Worm (Caenorhabditis elegans) whole organism, L1 larva: ENCODE data around the gene F47E1.2.
A peak's percentile ranks its signal among the peaks of the same experiment; 100 is the strongest.

ENCODE experiments used
- C04F5.9 ChIP-seq: sonication (generic microtip); optimal IDR thresholded peaks from 2 replicates; lab custom pipeline; 2016; ENCODE audit warnings: missing genetic modification characterization, missing compliant biosample characterization
- C16A3.4 ChIP-seq: fragments of 150-350 bp; optimal IDR thresholded peaks from 2 replicates; lab custom pipeline; 2014; ENCODE audit warnings: missing biosample characterization, missing genetic modification characterization
- F16B12.6 ChIP-seq: fragments of 150-350 bp; optimal IDR thresholded peaks from 2 replicates; lab custom pipeline; 2014; ENCODE audit warnings: missing biosample characterization, missing genetic modification characterization
- Y116A8C.19 ChIP-seq: sonication (generic microtip); optimal IDR thresholded peaks from 2 replicates; lab custom pipeline; 2016; ENCODE audit warnings: missing compliant biosample characterization, missing genetic modification characterization, borderline replicate concordance
- aly-2 ChIP-seq: fragments of 150-350 bp; optimal IDR thresholded peaks from 2 replicates; lab custom pipeline; 2014; ENCODE audit warnings: missing biosample characterization, missing genetic modification characterization
- blmp-1 ChIP-seq: fragments of 150-350 bp; optimal IDR thresholded peaks from 2 replicates; lab custom pipeline; 2014; ENCODE audit warnings: missing biosample characterization, missing genetic modification characterization
- ceh-63 ChIP-seq: fragments of 200-800 bp; sonication (Bioruptor generic); optimal IDR thresholded peaks from 2 replicates; lab custom pipeline; 2018; ENCODE audit warnings: mild to moderate bottlenecking, missing genetic modification characterization, missing compliant biosample characterization
- ceh-82 ChIP-seq, 3 experiments: fragments of 150-350 bp in 1 of 3; sonication (generic microtip) in 2 of 3; optimal IDR thresholded peaks; 2 replicates each; lab custom pipeline; 2014 to 2017; ENCODE audit warnings: missing biosample characterization in 3 of 3, missing genetic modification characterization in 3 of 3
- ceh-88 ChIP-seq: fragments of 200-800 bp; sonication (Bioruptor generic); IDR thresholded peaks from 2 replicates; pipeline ENCODE4 v1.3.6; 2022; ENCODE audit warnings: missing genetic modification characterization, missing compliant biosample characterization
- ceh-90 ChIP-seq: sonication (generic microtip); optimal IDR thresholded peaks from 2 replicates; lab custom pipeline; 2016; ENCODE audit warnings: missing genetic modification characterization, missing compliant biosample characterization
- ces-1 ChIP-seq: fragments of 150-350 bp; optimal IDR thresholded peaks from 2 replicates; lab custom pipeline; 2014; ENCODE audit warnings: missing biosample characterization, missing genetic modification reagents, missing genetic modification characterization
- dpl-1 ChIP-seq, 3 experiments: fragments of 150-350 bp in 2 of 3; sonication (generic microtip) in 1 of 3; optimal IDR thresholded peaks; 2 replicates each; lab custom pipeline; 2014 to 2017; ENCODE audit warnings: missing biosample characterization in 3 of 3, missing genetic modification characterization in 3 of 3, missing genetic modification reagents in 3 of 3
- egl-13 ChIP-seq: sonication (generic microtip); optimal IDR thresholded peaks from 2 replicates; lab custom pipeline; 2016; ENCODE audit warnings: missing genotype, missing genetic modification reagents, missing genetic modification characterization, missing compliant biosample characterization
- egl-27 ChIP-seq, 2 experiments: fragments of 150-350 bp in 1 of 2; sonication (generic microtip); optimal IDR thresholded peaks; 3 replicates each; lab custom pipeline; 2017 to 2018; ENCODE audit warnings: missing biosample characterization in 2 of 2, missing genetic modification characterization in 2 of 2, missing genetic modification reagents in 2 of 2
- elt-2 ChIP-seq: sonication (generic microtip); optimal IDR thresholded peaks from 2 replicates; lab custom pipeline; 2016; ENCODE audit warnings: missing genetic modification characterization, mild to moderate bottlenecking, inconsistent platforms, missing compliant biosample characterization, missing genetic modification reagents
- elt-3 ChIP-seq, 6 experiments: fragments of 150-350 bp in 1 of 6; sonication (generic microtip); optimal IDR thresholded peaks; 2 replicates each; lab custom pipeline; 2017 to 2018; ENCODE audit warnings: missing biosample characterization in 6 of 6, missing genetic modification characterization in 6 of 6, inconsistent platforms in 1 of 6
- fkh-10 ChIP-seq: sonication (generic microtip); optimal IDR thresholded peaks from 2 replicates; lab custom pipeline; 2017; ENCODE audit warnings: missing biosample characterization, missing genetic modification reagents, missing genetic modification characterization
- fkh-4 ChIP-seq: sonication (generic microtip); optimal IDR thresholded peaks from 2 replicates; lab custom pipeline; 2016; ENCODE audit warnings: missing compliant biosample characterization, missing genetic modification characterization, borderline replicate concordance
- fkh-8 ChIP-seq: sonication (generic microtip); optimal IDR thresholded peaks from 2 replicates; lab custom pipeline; 2016; ENCODE audit warnings: mild to moderate bottlenecking, missing genetic modification characterization, missing compliant biosample characterization
- grh-1 ChIP-seq: fragments of 200-800 bp; sonication (Bioruptor generic); IDR thresholded peaks from 2 replicates; pipeline ENCODE4 v1.3.6; 2022; ENCODE audit warnings: missing genetic modification reagents, missing genetic modification characterization, missing compliant biosample characterization
- hlh-17 ChIP-seq: fragments of 200-800 bp; sonication (Bioruptor generic); optimal IDR thresholded peaks from 2 replicates; lab custom pipeline; 2018; ENCODE audit warnings: missing genetic modification characterization, mild to moderate bottlenecking, missing compliant biosample characterization, moderate library complexity, borderline replicate concordance
- hpl-2 ChIP-seq: fragments of 150-350 bp; optimal IDR thresholded peaks from 2 replicates; lab custom pipeline; 2014; ENCODE audit warnings: missing biosample characterization, missing genetic modification reagents, missing genetic modification characterization
- irx-1 ChIP-seq: sonication (generic microtip); optimal IDR thresholded peaks from 2 replicates; lab custom pipeline; 2016; ENCODE audit warnings: missing genetic modification characterization, missing compliant biosample characterization
- isw-1 ChIP-seq: fragments of 200-800 bp; sonication (Bioruptor generic); IDR thresholded peaks from 2 replicates; pipeline ENCODE4 v1.3.6; 2022; ENCODE audit warnings: missing genetic modification characterization, missing compliant biosample characterization
- lin-14 ChIP-seq: fragments of 200-800 bp; sonication (Bioruptor generic); optimal IDR thresholded peaks from 2 replicates; lab custom pipeline; 2018; ENCODE audit warnings: mild to moderate bottlenecking, missing genetic modification characterization, moderate library complexity, missing compliant biosample characterization
- lin-35 ChIP-seq, 2 experiments: fragments of 150-350 bp; optimal IDR thresholded peaks; 2 replicates each; lab custom pipeline; 2014; ENCODE audit warnings: missing biosample characterization in 2 of 2, missing genetic modification characterization in 2 of 2, missing genetic modification reagents in 2 of 2
- lsy-2 ChIP-seq, 2 experiments: fragments of 150-350 bp; optimal IDR thresholded peaks; 2 replicates each; lab custom pipeline; 2014; ENCODE audit warnings: missing biosample characterization in 2 of 2, missing genetic modification characterization in 2 of 2
- nhr-11 ChIP-seq: fragments of 150-350 bp; optimal IDR thresholded peaks from 2 replicates; lab custom pipeline; 2014; ENCODE audit warnings: missing biosample characterization, missing genetic modification characterization
- nhr-12 ChIP-seq: sonication (generic microtip); optimal IDR thresholded peaks from 2 replicates; lab custom pipeline; 2017; ENCODE audit warnings: missing biosample characterization, missing genetic modification characterization
- nhr-19 ChIP-seq: fragments of 200-800 bp; sonication (Bioruptor generic); conservative IDR thresholded peaks from 2 replicates; pipeline ENCODE4 v1.3.6; 2022; ENCODE audit warnings: missing genetic modification characterization, missing compliant biosample characterization
- nhr-20 ChIP-seq: sonication (generic microtip); optimal IDR thresholded peaks from 2 replicates; lab custom pipeline; 2016; ENCODE audit warnings: mild to moderate bottlenecking, missing genetic modification characterization, missing compliant biosample characterization
- nhr-237 ChIP-seq: fragments of 150-350 bp; optimal IDR thresholded peaks from 2 replicates; lab custom pipeline; 2014; ENCODE audit warnings: missing biosample characterization, missing genetic modification characterization
- nhr-47 ChIP-seq: sonication (generic microtip); optimal IDR thresholded peaks from 2 replicates; lab custom pipeline; 2016; ENCODE audit warnings: mild to moderate bottlenecking, missing genetic modification characterization, moderate library complexity, missing compliant biosample characterization
- nhr-71 ChIP-seq: sonication (generic microtip); optimal IDR thresholded peaks from 2 replicates; lab custom pipeline; 2016; ENCODE audit warnings: mild to moderate bottlenecking, missing genetic modification characterization, moderate library complexity, missing compliant biosample characterization
- nhr-76 ChIP-seq: sonication (generic microtip); optimal IDR thresholded peaks from 2 replicates; lab custom pipeline; 2017; ENCODE audit warnings: missing biosample characterization, missing genetic modification characterization
- nhr-84 ChIP-seq: sonication (generic microtip); optimal IDR thresholded peaks from 2 replicates; lab custom pipeline; 2017; ENCODE audit warnings: missing biosample characterization, missing genetic modification characterization
- rnt-1 ChIP-seq: sonication (generic microtip); optimal IDR thresholded peaks from 2 replicates; lab custom pipeline; 2016; ENCODE audit warnings: mild to moderate bottlenecking, missing genetic modification characterization, moderate library complexity, missing compliant biosample characterization
- skn-1 ChIP-seq: fragments of 150-350 bp; optimal IDR thresholded peaks from 2 replicates; lab custom pipeline; 2014; ENCODE audit warnings: missing biosample characterization, missing genetic modification characterization
- snpc-4 ChIP-seq: fragments of 150-350 bp; optimal IDR thresholded peaks from 2 replicates; lab custom pipeline; 2014; ENCODE audit warnings: missing biosample characterization, missing genetic modification characterization
- sptf-1 ChIP-seq: fragments of 150-350 bp; optimal IDR thresholded peaks from 2 replicates; lab custom pipeline; 2014; ENCODE audit warnings: missing biosample characterization, missing genetic modification characterization
- swsn-7 ChIP-seq: sonication (generic microtip); optimal IDR thresholded peaks from 2 replicates; lab custom pipeline; 2016; ENCODE audit warnings: missing genetic modification characterization, missing compliant biosample characterization
- tbx-2 ChIP-seq: sonication (generic microtip); optimal IDR thresholded peaks from 2 replicates; lab custom pipeline; 2016; ENCODE audit warnings: missing genetic modification characterization, missing compliant biosample characterization
- tlp-1 ChIP-seq: fragments of 150-350 bp; optimal IDR thresholded peaks from 2 replicates; lab custom pipeline; 2014; ENCODE audit warnings: missing biosample characterization, missing genetic modification characterization
- unc-62 ChIP-seq: fragments of 150-350 bp; optimal IDR thresholded peaks from 2 replicates; lab custom pipeline; 2014; ENCODE audit warnings: missing biosample characterization, missing genetic modification reagents, missing genetic modification characterization
- unc-86 ChIP-seq: sonication (generic microtip); optimal IDR thresholded peaks from 2 replicates; lab custom pipeline; 2016; ENCODE audit warnings: missing genetic modification characterization, missing compliant biosample characterization
- unc-98 ChIP-seq: fragments of 200-800 bp; sonication (Bioruptor generic); IDR thresholded peaks from 2 replicates; pipeline ENCODE4 v1.3.6; 2022; ENCODE audit warnings: missing genetic modification characterization, missing compliant biosample characterization
- vab-15 ChIP-seq: sonication (generic microtip); optimal IDR thresholded peaks from 2 replicates; lab custom pipeline; 2017; ENCODE audit warnings: missing genotype, mild to moderate bottlenecking, missing genetic modification characterization, missing compliant biosample characterization
- zip-4 ChIP-seq: fragments of 200-800 bp; sonication (Bioruptor generic); optimal IDR thresholded peaks from 2 replicates; lab custom pipeline; 2018; ENCODE audit warnings: mild to moderate bottlenecking, missing genetic modification characterization, moderate library complexity, missing compliant biosample characterization
- ztf-11 ChIP-seq, 2 experiments: sonication (generic microtip); optimal IDR thresholded peaks; 2 replicates each; lab custom pipeline; 2016 to 2017; ENCODE audit warnings: missing genetic modification characterization in 2 of 2, missing biosample characterization in 1 of 2, missing compliant biosample characterization in 1 of 2

Gene F47E1.2

ce11 chrX:9068075-9068474 lies 10.6 kb downstream of the F47E1.2 start (continued):
- TF ChIP-seq Y116A8C.19 (tag; lab: Kevin White, UChicago) (no peak), elt-2 (tag; lab: Kevin White, UChicago) (no peak), tlp-1 (tag; lab: Kevin White, UChicago) (no peak), nhr-19 (no peak), zip-4 (GFP tag; lab: Kevin White, UChicago) (no peak), egl-27 (tag; optimal IDR thresholded peaks at IDR 0.05; lab: Kevin White, UChicago) (peak in 1 of 2 experiments; percentile 7), fkh-10 (GFP tag; lab: Kevin White, UChicago) (no peak), fkh-8 (tag; lab: Kevin White, UChicago) (no peak), hpl-2 (no peak), unc-62 (GFP tag; lab: Kevin White, UChicago) (no peak), snpc-4 (tag; lab: Kevin White, UChicago) (no peak), ceh-90 (tag; lab: Kevin White, UChicago) (no peak), lsy-2 (tag; optimal IDR thresholded peaks at IDR 0.05; lab: Kevin White, UChicago) (peak in 1 of 2 experiments; percentile 58), elt-3 (tag; optimal IDR thresholded peaks at IDR 0.05; lab: Kevin White, UChicago) (peak in 2 of 6 experiments; percentile 22 to 48), ztf-11 (tag; optimal IDR thresholded peaks at IDR 0.05; lab: Kevin White, UChicago) (no peak), tbx-2 (tag; lab: Kevin White, UChicago) (peak; percentile 31), lin-35 (GFP tag; optimal IDR thresholded peaks at IDR 0.05; lab: Kevin White, UChicago) (peak; percentile 19 to 40), C04F5.9 (no peak), aly-2 (tag; lab: Kevin White, UChicago) (no peak), nhr-237 (tag; lab: Kevin White, UChicago) (no peak), ceh-88 (no peak), rnt-1 (tag; lab: Kevin White, UChicago) (peak; percentile 71), nhr-84 (no peak), egl-13 (tag; lab: Kevin White, UChicago) (no peak), sptf-1 (tag; lab: Kevin White, UChicago) (no peak), hlh-17 (GFP tag; lab: Kevin White, UChicago) (no peak), nhr-47 (tag; lab: Kevin White, UChicago) (no peak), ceh-63 (GFP tag; lab: Kevin White, UChicago) (no peak), nhr-11 (tag; lab: Kevin White, UChicago) (no peak), swsn-7 (peak; percentile 37), nhr-12 (tag; lab: Kevin White, UChicago) (no peak), blmp-1 (tag; lab: Kevin White, UChicago) (peak; percentile 91), vab-15 (no peak), nhr-20 (peak; percentile 54), lin-14 (peak; percentile 91), irx-1 (peak; percentile 45), ceh-82 (tag; optimal IDR thresholded peaks at IDR 0.05; lab: Kevin White, UChicago) (peak in 2 of 3 experiments; percentile 11 to 45), ces-1 (GFP tag; lab: Kevin White, UChicago) (no peak), unc-86 (tag; lab: Kevin White, UChicago) (no peak), fkh-4 (tag; lab: Kevin White, UChicago) (no peak), grh-1 (GFP tag; lab: Robert Waterston, UW) (no peak), nhr-76 (tag; lab: Kevin White, UChicago) (no peak), F16B12.6 (tag; lab: Kevin White, UChicago) (no peak), nhr-71 (tag; lab: Kevin White, UChicago) (peak; percentile 64), isw-1 (GFP tag; lab: Robert Waterston, UW) (no peak), skn-1 (tag; lab: Kevin White, UChicago) (no peak), dpl-1 (GFP tag; optimal IDR thresholded peaks at IDR 0.05; lab: Kevin White, UChicago) (peak in 1 of 3 experiments; percentile 17), C16A3.4 (peak; percentile 13), unc-98 (no peak)
